Worm (Caenorhabditis elegans) whole organism, L4 larva: ENCODE data around the gene ZK180.6.

Experiments
- ZK546.5 ChIP-seq, 2 experiments: sonication (generic microtip); optimal IDR thresholded peaks; 2 replicates each; lab custom pipeline; 2017; ENCODE audit warnings: missing biosample characterization in 2 of 2, missing genetic modification characterization in 2 of 2
- hlh-11 ChIP-seq: fragments of 200-800 bp; sonication (Bioruptor generic); optimal IDR thresholded peaks from 2 replicates; lab custom pipeline; 2018; ENCODE audit warnings: mild to moderate bottlenecking, missing genetic modification characterization, missing compliant biosample characterization
- jun-1 ChIP-seq: fragments of 150-350 bp; optimal IDR thresholded peaks from 2 replicates; lab custom pipeline; 2014; ENCODE audit warnings: missing biosample characterization, missing genetic modification reagents, missing genetic modification characterization
- mep-1 ChIP-seq: fragments of 150-350 bp; sonication (generic microtip); optimal IDR thresholded peaks from 3 replicates; lab custom pipeline; 2014; ENCODE audit warnings: missing biosample characterization, missing genetic modification characterization
- nhr-77 ChIP-seq: fragments of 150-350 bp; optimal IDR thresholded peaks from 2 replicates; lab custom pipeline; 2014; ENCODE audit warnings: missing biosample characterization, missing genetic modification characterization

- TF ChIP-seq ZK546.5 (tag; optimal IDR thresholded peaks at IDR 0.05; lab: Kevin White, UChicago), result no peak
- TF ChIP-seq nhr-77, result no peak
- no peak for TF ChIP-seq jun-1 (tag; lab: Kevin White, UChicago)
- no peak for TF ChIP-seq hlh-11 (tag; lab: Kevin White, UChicago)
- TF ChIP-seq mep-1, result no peak
Observed at ce11 chrIV:4570599-4570998, 45.8 kb upstream of the ZK180.6 start.
